Fruit fly (Drosophila melanogaster) whole organism, embryonic: Measurements from ENCODE around the gene CG9372.

Experiments used
- Atf6 ChIP-seq: fragments of 200-800 bp; sonication (Bioruptor generic); IDR thresholded peaks from 2 replicates; pipeline ENCODE4 v1.3.6; 2022; ENCODE audit warnings: missing biosample characterization, missing genetic modification characterization
- B-H1 ChIP-seq: fragments of 200-800 bp; sonication (Bioruptor generic); IDR thresholded peaks from 3 replicates; pipeline ENCODE4 v1.3.6; 2022; ENCODE audit warnings: missing biosample characterization, missing genetic modification characterization
- Blimp-1 ChIP-seq: fragments of 200-800 bp; sonication (Bioruptor generic); optimal IDR thresholded peaks from 3 replicates; lab custom pipeline; 2018; ENCODE audit warnings: missing biosample characterization, missing genetic modification characterization, mild to moderate bottlenecking, moderate library complexity, missing genetic modification reagents
- CG10147 ChIP-seq: fragments of 200-800 bp; sonication (Bioruptor generic); optimal IDR thresholded peaks from 2 replicates; lab custom pipeline; 2019; ENCODE audit warnings: missing biosample characterization, mild to moderate bottlenecking, missing genetic modification characterization, moderate library complexity
- CG10209 ChIP-seq: fragments of 200-800 bp; sonication (Bioruptor generic); optimal IDR thresholded peaks from 3 replicates; lab custom pipeline; 2017; ENCODE audit warnings: missing biosample characterization, mild to moderate bottlenecking, missing genetic modification characterization, missing genetic modification reagents
- CG10543 ChIP-seq: fragments of 200-800 bp; sonication (Bioruptor generic); optimal IDR thresholded peaks from 3 replicates; lab custom pipeline; 2017; ENCODE audit warnings: missing biosample characterization, mild to moderate bottlenecking, missing genetic modification characterization, moderate library complexity
- CG10654 ChIP-seq: fragments of 200-800 bp; sonication (Bioruptor generic); optimal IDR thresholded peaks from 2 replicates; lab custom pipeline; 2016; ENCODE audit warnings: missing biosample characterization, missing genetic modification characterization
- CG11247 ChIP-seq: fragments of 200-800 bp; sonication (Bioruptor generic); IDR thresholded peaks from 2 replicates; pipeline ENCODE4 v1.3.6; 2022; ENCODE audit warnings: missing biosample characterization, missing genetic modification characterization
- CG1647 ChIP-seq: fragments of 200-800 bp; sonication (Bioruptor generic); optimal IDR thresholded peaks from 3 replicates; lab custom pipeline; 2016; ENCODE audit warnings: missing biosample characterization, missing genetic modification characterization
- CG16863 ChIP-seq: fragments of 200-800 bp; sonication (Bioruptor generic); optimal IDR thresholded peaks from 3 replicates; lab custom pipeline; 2016; ENCODE audit warnings: missing biosample characterization, missing genetic modification characterization
- CG17186 ChIP-seq: fragments of 200-800 bp; sonication (Bioruptor generic); optimal IDR thresholded peaks from 3 replicates; lab custom pipeline; 2017; ENCODE audit warnings: missing biosample characterization, missing genetic modification reagents, missing genetic modification characterization
- CG17328 ChIP-seq: fragments of 200-800 bp; sonication (Bioruptor generic); IDR thresholded peaks from 2 replicates; pipeline ENCODE4 v1.3.6; 2022; ENCODE audit warnings: missing biosample characterization, missing genetic modification characterization
- CG2875 ChIP-seq: fragments of 200-800 bp; sonication (Bioruptor generic); optimal IDR thresholded peaks from 2 replicates; lab custom pipeline; 2017; ENCODE audit warnings: missing biosample characterization, mild to moderate bottlenecking, missing genetic modification characterization, missing genetic modification reagents
- CG30020 ChIP-seq: fragments of 200-800 bp; optimal IDR thresholded peaks from 2 replicates; lab custom pipeline; 2019; ENCODE audit warnings: missing biosample characterization, mild to moderate bottlenecking, missing genetic modification characterization, moderate library complexity
- CG30403 ChIP-seq: fragments of 200-800 bp; sonication (Bioruptor generic); optimal IDR thresholded peaks from 3 replicates; lab custom pipeline; 2016; ENCODE audit warnings: missing biosample characterization, missing genetic modification characterization
- CG31365 ChIP-seq: fragments of 200-800 bp; sonication (Bioruptor generic); optimal IDR thresholded peaks from 2 replicates; lab custom pipeline; 2018; ENCODE audit warnings: missing biosample characterization, mild to moderate bottlenecking, missing genetic modification characterization
- CG3995 ChIP-seq: fragments of 200-800 bp; sonication (Bioruptor generic); optimal IDR thresholded peaks from 3 replicates; lab custom pipeline; 2016; ENCODE audit warnings: missing biosample characterization, missing genetic modification characterization
- CG6683 ChIP-seq: fragments of 200-800 bp; sonication (Bioruptor generic); optimal IDR thresholded peaks from 2 replicates; lab custom pipeline; 2017; ENCODE audit warnings: missing biosample characterization, mild to moderate bottlenecking, missing genetic modification characterization, missing genetic modification reagents
- CG8478 ChIP-seq: fragments of >200 bp; optimal IDR thresholded peaks from 2 replicates; lab custom pipeline; 2018
- CG8924 ChIP-seq: fragments of 200-800 bp; optimal IDR thresholded peaks from 3 replicates; lab custom pipeline; 2019; ENCODE audit warnings: missing biosample characterization, mild to moderate bottlenecking, missing genetic modification characterization, moderate library complexity
- CG9797 ChIP-seq: fragments of 200-800 bp; sonication (Bioruptor generic); optimal IDR thresholded peaks from 3 replicates; lab custom pipeline; 2018; ENCODE audit warnings: missing biosample characterization, mild to moderate bottlenecking, missing genetic modification characterization
- Dad ChIP-seq: fragments of 200-800 bp; sonication (Bioruptor generic); optimal IDR thresholded peaks from 3 replicates; lab custom pipeline; 2016; ENCODE audit warnings: missing biosample characterization, missing genetic modification characterization
- Dbx ChIP-seq: fragments of 200-800 bp; sonication (Bioruptor generic); IDR thresholded peaks from 3 replicates; pipeline ENCODE4 v1.3.6; 2022; ENCODE audit warnings: missing biosample characterization, missing genetic modification characterization
- Deaf1 ChIP-seq: fragments of 200-800 bp; optimal IDR thresholded peaks from 3 replicates; lab custom pipeline; 2019; ENCODE audit warnings: missing biosample characterization, mild to moderate bottlenecking, missing genetic modification characterization, moderate library complexity
- Doc2 ChIP-seq: fragments of 200-800 bp; sonication (Bioruptor generic); IDR thresholded peaks from 2 replicates; pipeline ENCODE4 v1.3.6; 2022; ENCODE audit warnings: missing biosample characterization, missing genetic modification characterization
- Drgx ChIP-seq: fragments of 200-800 bp; sonication (Bioruptor generic); IDR thresholded peaks from 2 replicates; pipeline ENCODE4 v1.3.6; 2022; ENCODE audit warnings: missing biosample characterization, missing genetic modification characterization
- Ets65A ChIP-seq: fragments of 200-800 bp; sonication (Bioruptor generic); peaks from one replicate; lab custom pipeline; 2016; ENCODE audit warnings: missing biosample characterization, missing genetic modification characterization
- HLH54F ChIP-seq: fragments of 200-800 bp; sonication (Bioruptor generic); optimal IDR thresholded peaks from 3 replicates; lab custom pipeline; 2016; ENCODE audit warnings: missing biosample characterization, missing genetic modification characterization
- Lpt ChIP-seq: fragments of >200 bp; optimal IDR thresholded peaks from 2 replicates; lab custom pipeline; 2018; ENCODE audit warnings: missing biosample characterization, missing genetic modification characterization
- Nf-YC ChIP-seq: fragments of 200-800 bp; optimal IDR thresholded peaks from 3 replicates; lab custom pipeline; 2019; ENCODE audit warnings: missing biosample characterization, mild to moderate bottlenecking, missing genetic modification characterization, moderate library complexity
- Optix ChIP-seq: fragments of 200-800 bp; sonication (Bioruptor generic); IDR thresholded peaks from 3 replicates; pipeline ENCODE4 v1.3.6; 2022; ENCODE audit warnings: missing biosample characterization, missing genetic modification characterization
- abd-A ChIP-seq: fragments of 200-800 bp; sonication (Bioruptor generic); optimal IDR thresholded peaks from 3 replicates; lab custom pipeline; 2019; ENCODE audit warnings: missing biosample characterization, mild to moderate bottlenecking, missing genetic modification characterization, moderate library complexity
- ac ChIP-seq: fragments of 200-800 bp; sonication (Bioruptor generic); optimal IDR thresholded peaks from 3 replicates; lab custom pipeline; 2017; ENCODE audit warnings: missing biosample characterization, mild to moderate bottlenecking, missing genetic modification characterization
- al ChIP-seq: fragments of 200-800 bp; sonication (Bioruptor generic); IDR thresholded peaks from 2 replicates; pipeline ENCODE4 v1.3.6; 2022; ENCODE audit warnings: missing biosample characterization, missing genetic modification characterization
- amos ChIP-seq: fragments of 200-800 bp; sonication (Bioruptor generic); IDR thresholded peaks from 2 replicates; pipeline ENCODE4 v1.3.6; 2022; ENCODE audit warnings: missing biosample characterization, missing genetic modification characterization; ENCODE audit not compliant: partially characterized antibody
- ara ChIP-seq: fragments of 200-800 bp; sonication (Bioruptor generic); IDR thresholded peaks from 2 replicates; pipeline ENCODE4 v1.3.6; 2022; ENCODE audit warnings: missing biosample characterization, missing genetic modification characterization
- croc ChIP-seq: fragments of 200-800 bp; sonication (Bioruptor generic); conservative IDR thresholded peaks from 3 replicates; pipeline ENCODE4 v1.3.6; 2022; ENCODE audit warnings: missing biosample characterization, missing genetic modification characterization
- crol ChIP-seq: fragments of 200-800 bp; sonication (Bioruptor generic); IDR thresholded peaks from 2 replicates; pipeline ENCODE4 v1.3.6; 2022; ENCODE audit warnings: missing biosample characterization, missing genetic modification characterization
- danr ChIP-seq: fragments of 200-800 bp; sonication (Bioruptor generic); IDR thresholded peaks from 2 replicates; pipeline ENCODE4 v1.3.6; 2022; ENCODE audit warnings: missing biosample characterization, missing genetic modification characterization
- dm ChIP-seq: fragments of 200-800 bp; sonication (Bioruptor generic); optimal IDR thresholded peaks from 3 replicates; lab custom pipeline; 2016; ENCODE audit warnings: missing biosample characterization, missing genetic modification characterization
- dmrt99B ChIP-seq: fragments of 200-800 bp; sonication (Bioruptor generic); optimal IDR thresholded peaks from 2 replicates; lab custom pipeline; 2018; ENCODE audit warnings: missing biosample characterization, mild to moderate bottlenecking, missing genetic modification characterization, moderate library complexity
- en ChIP-seq: fragments of 200-800 bp; sonication (Bioruptor generic); optimal IDR thresholded peaks from 2 replicates; lab custom pipeline; 2016; ENCODE audit warnings: missing biosample characterization, missing genetic modification characterization
- gcm2 ChIP-seq: fragments of 200-800 bp; sonication (Bioruptor generic); optimal IDR thresholded peaks from 2 replicates; lab custom pipeline; 2016; ENCODE audit warnings: missing biosample characterization, missing genetic modification characterization
- gfzf ChIP-seq: fragments of 200-800 bp; sonication (Bioruptor generic); optimal IDR thresholded peaks from 2 replicates; lab custom pipeline; 2016; ENCODE audit warnings: missing biosample characterization, mild to moderate bottlenecking, missing genetic modification characterization, moderate library complexity
- inv ChIP-seq: fragments of 200-800 bp; sonication (Bioruptor generic); IDR thresholded peaks from 2 replicates; pipeline ENCODE4 v1.3.6; 2022; ENCODE audit warnings: missing biosample characterization, missing genetic modification characterization; ENCODE audit not compliant: partially characterized antibody
- jumu ChIP-seq: fragments of 200-800 bp; sonication (Bioruptor generic); optimal IDR thresholded peaks from 3 replicates; lab custom pipeline; 2016; ENCODE audit warnings: missing biosample characterization, missing genetic modification characterization
- maf-S ChIP-seq: fragments of 200-800 bp; sonication (Bioruptor generic); optimal IDR thresholded peaks from 2 replicates; lab custom pipeline; 2016; ENCODE audit warnings: missing biosample characterization, missing genetic modification characterization
- org-1 ChIP-seq: fragments of 200-800 bp; sonication (Bioruptor generic); optimal IDR thresholded peaks from 2 replicates; lab custom pipeline; 2017; ENCODE audit warnings: missing biosample characterization, missing genetic modification characterization
- prd ChIP-seq, 3 experiments: fragments of >200 bp in 2 of 3; fragments of 200-800 bp in 1 of 3; sonication (Bioruptor generic) in 1 of 3; optimal IDR thresholded peaks in 2 of 3; IDR thresholded peaks in 1 of 3; 2 replicates in 2 of 3; 3 replicates in 1 of 3; pipeline versions ENCODE4 v1.3.6 to Lab custom; 2017 to 2022; ENCODE audit warnings: missing biosample characterization in 1 of 3, missing genetic modification characterization in 1 of 3
- run ChIP-seq: fragments of 200-800 bp; sonication (Bioruptor generic); optimal IDR thresholded peaks from 3 replicates; lab custom pipeline; 2018; ENCODE audit warnings: missing biosample characterization, mild to moderate bottlenecking, missing genetic modification characterization
- shn ChIP-seq: fragments of 200-800 bp; sonication (Bioruptor generic); optimal IDR thresholded peaks from 3 replicates; lab custom pipeline; 2016; ENCODE audit warnings: missing biosample characterization, missing genetic modification characterization

Gene CG9372

DNA sequence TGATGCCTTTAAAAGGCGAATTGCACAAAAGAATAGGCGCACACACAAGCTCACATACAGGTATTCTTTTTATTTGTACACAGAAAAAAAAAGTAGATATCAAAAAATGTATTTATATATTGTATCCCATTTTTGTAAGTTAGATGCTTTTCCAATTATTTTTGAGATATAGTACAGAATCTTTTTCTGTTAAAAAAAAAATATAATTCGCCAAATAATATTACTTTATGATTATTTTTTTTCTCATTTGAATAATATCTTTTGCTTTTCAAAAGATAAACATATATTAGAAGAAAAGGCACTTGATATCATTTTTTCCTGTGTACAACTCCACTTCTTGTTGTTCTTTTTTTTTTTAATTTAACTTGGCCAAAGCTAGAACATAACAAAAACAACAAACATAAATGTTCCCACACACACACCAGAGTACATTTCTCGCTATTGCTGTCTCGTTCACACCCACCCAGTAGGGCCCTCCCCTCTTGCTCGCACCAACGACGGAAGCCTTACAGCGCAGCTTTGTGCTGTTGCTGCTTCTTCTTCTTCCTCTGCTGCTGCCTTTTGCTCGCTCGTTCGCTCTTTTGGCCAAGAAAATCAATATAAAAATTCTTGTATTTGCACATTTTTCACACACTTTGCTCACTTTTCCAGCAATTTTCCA is 28.9 kb downstream of the CG9372 start (continued):
- TF ChIP-seq CG6683 (GFP tag; lab: Kevin White, UChicago): peak; percentile 66
- no peak for TF ChIP-seq dm (GFP tag; lab: Kevin White, UChicago)
- TF ChIP-seq CG9797 (GFP tag; lab: Kevin White, UChicago): no peak
- TF ChIP-seq CG31365 (tag; lab: Kevin White, UChicago): no peak
- peak; percentile 71 for TF ChIP-seq Atf6
- peak; percentile 63 for TF ChIP-seq CG10654
- TF ChIP-seq org-1: peak; percentile 52
- no peak for TF ChIP-seq amos (GFP tag; lab: Robert Waterston, UW)
- TF ChIP-seq CG17328 (GFP tag; lab: Robert Waterston, UW): peak; percentile 43; the same call in 1 of the 2 replicates
- TF ChIP-seq Optix: no peak
- no peak for TF ChIP-seq CG16863 (GFP tag; lab: Kevin White, UChicago)
- TF ChIP-seq CG8478 (lab: Kevin White, UChicago): no peak
- no peak for TF ChIP-seq shn (GFP tag; lab: Kevin White, UChicago)
- TF ChIP-seq Lpt (GFP tag; lab: Kevin White, UChicago): no peak
- peak; percentile 56 for TF ChIP-seq CG10209 (GFP tag; lab: Kevin White, UChicago)
- peak; percentile 23; the same call in 1 of the 2 replicates for TF ChIP-seq danr (GFP tag; lab: Robert Waterston, UW)
- TF ChIP-seq abd-A (tag; lab: Kevin White, UChicago): no peak
- TF ChIP-seq Nf-YC (tag; lab: Kevin White, UChicago): peak; percentile 35
- no peak for TF ChIP-seq ara (GFP tag; lab: Robert Waterston, UW)
- peak; percentile 79; the same call in 1 of the 2 replicates for TF ChIP-seq Drgx (GFP tag; lab: Robert Waterston, UW)
- no peak for TF ChIP-seq ac
- TF ChIP-seq CG10147 (GFP tag; lab: Kevin White, UChicago): peak; percentile 83
- TF ChIP-seq Ets65A: no peak
- peak; percentile 66 for TF ChIP-seq B-H1 (GFP tag; lab: Robert Waterston, UW)
- peak; percentile 63 for TF ChIP-seq crol (GFP tag; lab: Robert Waterston, UW)
- TF ChIP-seq HLH54F (GFP tag; lab: Kevin White, UChicago): no peak
- no peak for TF ChIP-seq Doc2
- TF ChIP-seq dmrt99B (tag; lab: Kevin White, UChicago): peak; percentile 87
- TF ChIP-seq inv (GFP tag; lab: Robert Waterston, UW): no peak
- TF ChIP-seq prd (optimal IDR thresholded peaks at IDR 0.05; lab: Kevin White, UChicago): no peak
- TF ChIP-seq prd (GFP tag; IDR thresholded peaks at IDR 0.05; lab: Robert Waterston, UW): peak; percentile 79
- TF ChIP-seq Blimp-1: peak; percentile 90
- peak; percentile 48 for TF ChIP-seq CG10543
- no peak for TF ChIP-seq gfzf
- peak; percentile 70; the same call in 2 of the 3 replicates for TF ChIP-seq Dbx (GFP tag; lab: Robert Waterston, UW)
- no peak for TF ChIP-seq run
- TF ChIP-seq CG17186 (GFP tag; lab: Kevin White, UChicago): no peak
- TF ChIP-seq CG11247 (GFP tag; lab: Robert Waterston, UW): no peak
- no peak for TF ChIP-seq en (GFP tag; lab: Kevin White, UChicago)
- TF ChIP-seq al (GFP tag; lab: Robert Waterston, UW): peak; percentile 83; the same call in 1 of the 2 replicates
- no peak for TF ChIP-seq CG30020 (tag; lab: Kevin White, UChicago)
- TF ChIP-seq CG8924: peak; percentile 60
- TF ChIP-seq CG2875 (GFP tag; lab: Kevin White, UChicago): peak; percentile 32
- no peak for TF ChIP-seq gcm2
- TF ChIP-seq maf-S (GFP tag; lab: Kevin White, UChicago): no peak
- no peak for TF ChIP-seq jumu (GFP tag; lab: Kevin White, UChicago)
- TF ChIP-seq Deaf1: peak; percentile 53
- no peak for TF ChIP-seq Dad (GFP tag; lab: Kevin White, UChicago)
- no peak for TF ChIP-seq CG1647
- TF ChIP-seq croc: peak; percentile 60
- no peak for TF ChIP-seq CG3995 (GFP tag; lab: Kevin White, UChicago)
- TF ChIP-seq CG30403: peak; percentile 78
